Fruit fly (Drosophila melanogaster) whole organism, wandering third instar larva: ENCODE measurements around the gene CG14551.

Source experiments
- Rel ChIP-seq, 2 experiments: fragments of 200-800 bp; sonication (Bioruptor generic) in 1 of 2; optimal IDR thresholded peaks; 2 replicates in 1 of 2; 3 replicates in 1 of 2; lab custom pipeline; 2016 to 2019; ENCODE audit warnings: mild to moderate bottlenecking in 2 of 2, missing biosample characterization in 2 of 2, missing genetic modification characterization in 2 of 2, moderate library complexity in 1 of 2
- fru ChIP-seq: fragments of 200-800 bp; sonication (Bioruptor generic); optimal IDR thresholded peaks from 3 replicates; lab custom pipeline; 2016; ENCODE audit warnings: missing biosample characterization, mild to moderate bottlenecking, missing genetic modification characterization
- psq ChIP-seq: fragments of 200-800 bp; sonication (Bioruptor generic); optimal IDR thresholded peaks from 3 replicates; lab custom pipeline; 2017; ENCODE audit warnings: missing biosample characterization, mild to moderate bottlenecking, missing genetic modification characterization, moderate library complexity

Gene CG14551

DNA sequence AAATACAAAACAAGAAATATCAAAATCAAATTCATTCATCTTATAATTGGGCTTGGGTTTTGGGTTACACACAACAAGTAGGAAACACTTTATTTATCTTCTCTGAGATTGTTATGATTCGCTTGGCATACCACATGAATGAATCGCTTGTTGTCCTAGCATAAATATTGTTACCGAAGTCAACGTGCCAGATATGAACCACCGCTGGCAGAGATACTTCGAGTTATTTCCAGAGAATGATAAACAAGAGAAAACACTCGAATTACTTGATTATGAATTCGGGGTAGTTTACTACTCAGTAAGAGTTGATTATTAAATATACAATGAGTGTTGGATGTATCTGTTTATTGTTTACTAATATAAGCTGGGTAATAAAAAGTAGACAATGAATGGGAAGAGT, 51.3 kb downstream of the CG14551 start:
- TF ChIP-seq fru (GFP tag; lab: Kevin White, UChicago) (no peak), Rel (GFP tag; optimal IDR thresholded peaks at IDR 0.05; lab: Kevin White, UChicago) (no peak), Rel (tag; optimal IDR thresholded peaks at IDR 0.05; lab: Kevin White, UChicago) (no peak), psq (GFP tag; lab: Kevin White, UChicago) (no peak)
